Fruit fly (Drosophila melanogaster): ENCODE results near the gene Sirt7.

The Sirt7 gene

dm6 chr3R:29066285-29066684 lies 10.6 kb downstream of the Sirt7 start (continued):
- TF ChIP-seq odd (GFP tag; optimal IDR thresholded peaks at IDR 0.05) (peak; percentile 41), ttk (GFP tag; IDR thresholded peaks at IDR 0.05) (no peak), wek (GFP tag; optimal IDR thresholded peaks at IDR 0.05) (peak; percentile 61), CG34224 (GFP tag; IDR thresholded peaks at IDR 0.05; ENCODE audit: partially characterized antibody) (no peak), CG30403 (GFP tag; optimal IDR thresholded peaks at IDR 0.05) (no peak), crol (GFP tag; IDR thresholded peaks at IDR 0.05) (no peak), sc (optimal IDR thresholded peaks at IDR 0.05) (no peak), sc (GFP tag; optimal IDR thresholded peaks at IDR 0.05) (no peak), tna (GFP tag; IDR thresholded peaks at IDR 0.05; ENCODE audit: partially characterized antibody) (no peak), CG9876 (GFP tag; optimal IDR thresholded peaks at IDR 0.05) (no peak), CG9932 (GFP tag; IDR thresholded peaks at IDR 0.05) (no peak), CG6654 (GFP tag; optimal IDR thresholded peaks at IDR 0.05) (no peak), hkb (optimal IDR thresholded peaks at IDR 0.05) (no peak), hkb (GFP tag; IDR thresholded peaks at IDR 0.05) (0 out of 2 replicates have a peak, but pooled peaks have one; percentile 23), MBD-R2 (GFP tag; IDR thresholded peaks at IDR 0.05) (no peak), Sox100B (GFP tag; optimal IDR thresholded peaks at IDR 0.05) (peak; percentile 24), CG10209 (GFP tag; optimal IDR thresholded peaks at IDR 0.05) (peak; percentile 19), CG15479 (GFP tag; optimal IDR thresholded peaks at IDR 0.05) (peak; percentile 12), caup (GFP tag; optimal IDR thresholded peaks at IDR 0.05; ENCODE audit: severe bottlenecking) (peak; percentile 9), jigr1 (GFP tag; IDR thresholded peaks at IDR 0.05) (no peak), danr (GFP tag; IDR thresholded peaks at IDR 0.05) (no peak), ci (GFP tag; IDR thresholded peaks at IDR 0.05) (peak; percentile 21; the same call in 1 of the 3 replicates), wor (GFP tag; IDR thresholded peaks at IDR 0.05) (no peak), inv (GFP tag; IDR thresholded peaks at IDR 0.05; ENCODE audit: partially characterized antibody) (no peak), Med (GFP tag) (peak; percentile 81), az2 (GFP tag; optimal IDR thresholded peaks at IDR 0.05) (no peak), nerfin-2 (GFP tag; IDR thresholded peaks at IDR 0.05; ENCODE audit: partially characterized antibody) (no peak), HLH3B (GFP tag; IDR thresholded peaks at IDR 0.05) (no peak), row (GFP tag; IDR thresholded peaks at IDR 0.05) (no peak), CG7839 (tag; optimal IDR thresholded peaks at IDR 0.05) (no peak), CG16813 (GFP tag; IDR thresholded peaks at IDR 0.05; ENCODE audit: partially characterized antibody) (no peak), CG5180 (GFP tag; optimal IDR thresholded peaks at IDR 0.05) (no peak), trh (GFP tag; optimal IDR thresholded peaks at IDR 0.05) (no peak), Xrp1 (GFP tag; IDR thresholded peaks at IDR 0.05) (0 out of 2 replicates have a peak, but pooled peaks have one; percentile 8), CG2678 (tag; optimal IDR thresholded peaks at IDR 0.05) (peak; percentile 10), CG11504 (tag; optimal IDR thresholded peaks at IDR 0.05) (no peak), sens (GFP tag) (peak; percentile 69), Pdp1 (GFP tag; optimal IDR thresholded peaks at IDR 0.05) (peak in 1 of 2 experiments; percentile 62), HHEX (GFP tag; optimal IDR thresholded peaks at IDR 0.05) (peak; percentile 34), lola (GFP tag; optimal IDR thresholded peaks at IDR 0.05) (no peak), Fer1 (GFP tag; optimal IDR thresholded peaks at IDR 0.05) (peak; percentile 43), zen (tag; optimal IDR thresholded peaks at IDR 0.05) (no peak), nom (GFP tag; optimal IDR thresholded peaks at IDR 0.05) (no peak), ATbp (GFP tag; optimal IDR thresholded peaks at IDR 0.05) (peak; percentile 58), gce (GFP tag; IDR thresholded peaks at IDR 0.05) (0 out of 3 replicates have a peak, but pooled peaks have one; percentile 23), CG8478 (optimal IDR thresholded peaks at IDR 0.05) (no peak), lab (GFP tag; optimal IDR thresholded peaks at IDR 0.05) (peak; percentile 60), Mad (GFP tag; optimal IDR thresholded peaks at IDR 0.05) (no peak), abd-A (tag; optimal IDR thresholded peaks at IDR 0.05) (no peak), CG32772 (GFP tag; IDR thresholded peaks at IDR 0.05) (no peak), Lim3 (GFP tag; IDR thresholded peaks at IDR 0.05) (no peak)

Data from whole organism, embryonic.